Worm (Caenorhabditis elegans): ENCODE data around the gene B0218.5.

The B0218.5 gene

ce11 chrIV:8113161-8113560 is 43.9 kb downstream of the B0218.5 start, which contains the start of gene Y42H9AR.1:
TSS of gene Y42H9AR.1 (plus strand) at chrIV:8113393.
- no peak for TF ChIP-seq ref-1 (GFP tag; conservative IDR thresholded peaks at IDR 0.05)
- no peak for TF ChIP-seq tab-1 (GFP tag; IDR thresholded peaks at IDR 0.05)
- no peak for TF ChIP-seq med-1 (GFP tag; optimal IDR thresholded peaks at IDR 0.05; ENCODE audit: insufficient read depth)
- no peak for TF ChIP-seq flt-1 (GFP tag; IDR thresholded peaks at IDR 0.05)

- TF ChIP-seq T22C8.4 (GFP tag; IDR thresholded peaks at IDR 0.05), result no peak
- TF ChIP-seq tab-1 (GFP tag; IDR thresholded peaks at IDR 0.05), result no peak
- no peak for TF ChIP-seq med-1 (GFP tag; optimal IDR thresholded peaks at IDR 0.05; ENCODE audit: insufficient read depth)
- no peak for TF ChIP-seq cog-1 (tag; optimal IDR thresholded peaks at IDR 0.05)
- no peak for TF ChIP-seq ztf-23 (GFP tag; IDR thresholded peaks at IDR 0.05)
- TF ChIP-seq klf-2 (GFP tag; conservative IDR thresholded peaks at IDR 0.05), result no peak
- TF ChIP-seq flt-1 (GFP tag; IDR thresholded peaks at IDR 0.05), result no peak
- no peak for TF ChIP-seq ref-1 (GFP tag; conservative IDR thresholded peaks at IDR 0.05)
Observed at ce11 chrIV:8112646-8113045, 44.4 kb downstream of the B0218.5 start.

ce11 chrIV:8112187-8112586 is 44.9 kb downstream of the B0218.5 start, which contains the start of gene Y42H9AR.4:
TSS of gene Y42H9AR.4 (minus strand) at chrIV:8112218.
- TF ChIP-seq tab-1 (GFP tag; IDR thresholded peaks at IDR 0.05), result no peak
- no peak for TF ChIP-seq med-1 (GFP tag; optimal IDR thresholded peaks at IDR 0.05; ENCODE audit: insufficient read depth)
- TF ChIP-seq ztf-29 (GFP tag; IDR thresholded peaks at IDR 0.05), result no peak
- no peak for TF ChIP-seq flt-1 (GFP tag; IDR thresholded peaks at IDR 0.05)
- TF ChIP-seq klf-2 (GFP tag; conservative IDR thresholded peaks at IDR 0.05), result no peak
- TF ChIP-seq cog-1 (tag; optimal IDR thresholded peaks at IDR 0.05), result peak; percentile 46

ce11 chrIV:8107502-8107901 is 49.6 kb downstream of the B0218.5 start, which contains the start of gene rabs-5:
TSS of gene rabs-5 (minus strand) at chrIV:8107602.
- TF ChIP-seq klf-2 (GFP tag; conservative IDR thresholded peaks at IDR 0.05) (no peak), med-1 (GFP tag; optimal IDR thresholded peaks at IDR 0.05; ENCODE audit: insufficient read depth) (no peak), ref-1 (GFP tag; conservative IDR thresholded peaks at IDR 0.05) (no peak)
